Worm (Caenorhabditis elegans): Measurements from ENCODE around the gene Y54F10AM.11.

ce11 chrIII:2563033-2563656 lies 638 bp downstream of the Y54F10AM.11 start:
- no peak for TF ChIP-seq skn-1 (tag; optimal IDR thresholded peaks at IDR 0.05)
- TF ChIP-seq elt-3 (tag; optimal IDR thresholded peaks at IDR 0.05), result no peak
- no peak for TF ChIP-seq nhr-25 (tag; optimal IDR thresholded peaks at IDR 0.05)
- no peak for TF ChIP-seq lin-13 (GFP tag; optimal IDR thresholded peaks at IDR 0.05)
- TF ChIP-seq mdl-1 (tag; optimal IDR thresholded peaks at IDR 0.05), result no peak
